Fruit fly (Drosophila melanogaster) Kc167 (cell line): ENCODE measurements around the gene CG34250.

ENCODE experiments used
- Myc ChIP-seq: fragments of >200 bp; optimal IDR thresholded peaks from 2 replicates; lab custom pipeline; 2017; ENCODE audit warnings: missing external identifiers
- h ChIP-seq: fragments of >200 bp; optimal IDR thresholded peaks from 3 replicates; lab custom pipeline; 2018; ENCODE audit warnings: missing external identifiers
- psq ChIP-seq: fragments of >200 bp; optimal IDR thresholded peaks from 2 replicates; lab custom pipeline; 2017; ENCODE audit warnings: missing external identifiers
- ttk ChIP-seq: sonication (Bioruptor generic); optimal IDR thresholded peaks from 2 replicates; lab custom pipeline; 2017; ENCODE audit warnings: missing external identifiers

- TF ChIP-seq Myc (lab: Kevin White, UChicago) (no peak), ttk (lab: Kevin White, UChicago) (no peak), psq (no peak), h (no peak)
Measured at dm6 chr3L:17433555-17433954, 42.5 kb upstream of the CG34250 start, which contains the start of the genes Coq4 and CG32176.
